Worm (Caenorhabditis elegans) whole organism, midembryonic: Measurements from ENCODE around the gene srx-131.

Experiments
- T22C8.4 ChIP-seq: fragments of 200-800 bp; sonication (Bioruptor generic); IDR thresholded peaks from 2 replicates; pipeline ENCODE4 v1.3.6; 2022; ENCODE audit warnings: missing genetic modification characterization, missing compliant biosample characterization
- cog-1 ChIP-seq: sonication (generic microtip); optimal IDR thresholded peaks from 2 replicates; lab custom pipeline; 2016; ENCODE audit warnings: missing genetic modification characterization, missing compliant biosample characterization
- flt-1 ChIP-seq: fragments of 200-800 bp; sonication (Bioruptor generic); IDR thresholded peaks from 2 replicates; pipeline ENCODE4 v1.3.6; 2022; ENCODE audit warnings: missing genetic modification characterization, missing compliant biosample characterization
- klf-2 ChIP-seq: fragments of 200-800 bp; sonication (Bioruptor generic); conservative IDR thresholded peaks from 2 replicates; pipeline ENCODE4 v1.3.6; 2022; ENCODE audit warnings: missing genetic modification reagents, missing genetic modification characterization, missing compliant biosample characterization
- med-1 ChIP-seq: sonication (generic microtip); optimal IDR thresholded peaks from 2 replicates; lab custom pipeline; 2017; ENCODE audit warnings: missing genetic modification characterization, mild to moderate bottlenecking, missing compliant biosample characterization, antibody characterized with exemption, missing genetic modification reagents; ENCODE audit not compliant: insufficient read depth
- ref-1 ChIP-seq: fragments of 200-800 bp; sonication (Bioruptor generic); conservative IDR thresholded peaks from 2 replicates; pipeline ENCODE4 v1.3.6; 2022; ENCODE audit warnings: missing genetic modification reagents, missing genetic modification characterization, missing compliant biosample characterization
- tab-1 ChIP-seq: fragments of 200-800 bp; sonication (Bioruptor generic); IDR thresholded peaks from 2 replicates; pipeline ENCODE4 v1.3.6; 2022; ENCODE audit warnings: missing genetic modification characterization, missing compliant biosample characterization
- ztf-29 ChIP-seq: fragments of 200-800 bp; sonication (Bioruptor generic); IDR thresholded peaks from 2 replicates; pipeline ENCODE4 v1.3.6; 2022; ENCODE audit warnings: missing genetic modification reagents, missing genetic modification characterization, missing compliant biosample characterization

DNA sequence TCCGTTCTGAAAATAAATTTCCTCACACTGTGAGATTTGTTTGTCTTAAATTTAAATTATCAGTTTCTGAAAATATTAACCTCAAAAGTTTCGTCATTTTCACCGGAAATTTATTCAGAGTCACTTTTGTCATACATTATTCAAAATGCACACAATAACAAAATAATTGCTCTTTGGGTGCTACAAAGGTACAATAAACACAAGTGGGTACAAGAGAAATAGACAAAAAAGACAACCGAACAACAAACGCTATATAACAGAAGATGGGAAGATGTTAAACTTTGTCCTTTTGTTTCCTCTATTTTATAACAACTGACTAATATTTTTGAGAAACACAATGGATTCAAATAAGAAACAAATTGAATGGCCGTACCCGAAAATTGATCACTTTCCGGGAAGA lies 24.3 kb downstream of the srx-131 start:
- TF ChIP-seq med-1 (GFP tag; lab: Kevin White, UChicago) (no peak), ztf-29 (GFP tag; lab: Robert Waterston, UW) (no peak), ref-1 (no peak), klf-2 (GFP tag; lab: Robert Waterston, UW) (no peak), cog-1 (tag; lab: Kevin White, UChicago) (no peak), T22C8.4 (GFP tag; lab: Robert Waterston, UW) (no peak), tab-1 (GFP tag; lab: Robert Waterston, UW) (no peak), flt-1 (GFP tag; lab: Robert Waterston, UW) (no peak)
